Fruit fly (Drosophila melanogaster): ENCODE data around the gene glec.

- TF ChIP-seq Dll (optimal IDR thresholded peaks at IDR 0.05) (no peak), pan (optimal IDR thresholded peaks at IDR 0.05) (no peak), usp (GFP tag; optimal IDR thresholded peaks at IDR 0.05) (no peak), psq (optimal IDR thresholded peaks at IDR 0.05) (no peak)
These were observed 31.5 kb upstream of the glec start for dm6 chr3R:21887588-21888007.
